Worm (Caenorhabditis elegans): ENCODE measurements around the gene wago-5.

wago-5 gene

DNA sequence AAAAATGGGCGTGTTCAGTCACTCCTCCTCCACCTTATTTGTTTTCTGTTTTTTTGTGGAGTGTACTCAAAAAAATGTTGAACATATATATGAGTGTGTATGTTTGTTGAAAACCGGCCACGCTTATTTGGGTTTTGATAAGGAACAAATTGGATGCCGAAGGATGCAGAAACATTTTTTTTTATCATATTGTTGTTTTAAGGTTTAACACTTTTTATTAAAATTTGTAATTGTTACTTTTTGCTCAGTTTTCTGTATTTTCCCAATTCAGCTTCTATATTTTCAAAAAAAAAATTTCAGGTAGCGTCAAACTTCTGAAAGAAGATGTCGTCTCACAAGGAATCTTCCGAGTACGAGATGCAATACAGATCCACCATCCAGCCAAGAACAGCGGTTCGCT is 50.0 kb downstream of the wago-5 start, which contains the start of gene ifb-1:
Gene ifb-1, plus strand, starts transcription at position 301 of the 400 bp plus-strand sequence.
- TF ChIP-seq snpc-1.2 (GFP tag; IDR thresholded peaks at IDR 0.05) (no peak), zfp-2 (tag; optimal IDR thresholded peaks at IDR 0.05) (no peak), vab-7 (GFP tag; IDR thresholded peaks at IDR 0.05) (no peak), hlh-11 (tag; optimal IDR thresholded peaks at IDR 0.05) (no peak), nhr-42 (GFP tag; IDR thresholded peaks at IDR 0.05) (no peak)

Measured in whole organism, L4 larva.